Fruit fly (Drosophila melanogaster) whole organism: Measurements from ENCODE around the gene CG14227.

ENCODE experiments used
- CG8478 ChIP-seq: fragments of >200 bp; optimal IDR thresholded peaks from 2 replicates; lab custom pipeline; 2018; ENCODE audit warnings: inconsistent platforms
- Dll ChIP-seq: fragments of >200 bp; optimal IDR thresholded peaks from 2 replicates; lab custom pipeline; 2017
- EcR ChIP-seq, 2 experiments: fragments of >200 bp; optimal IDR thresholded peaks; 2 replicates each; lab custom pipeline; 2017; ENCODE audit warnings: missing biosample characterization in 2 of 2, missing genetic modification characterization in 2 of 2, missing genetic modification reagents in 2 of 2
- pan ChIP-seq: fragments of >200 bp; optimal IDR thresholded peaks from 2 replicates; lab custom pipeline; 2017
- psq ChIP-seq: fragments of >200 bp; optimal IDR thresholded peaks from 2 replicates; lab custom pipeline; 2017
- usp ChIP-seq: fragments of >200 bp; optimal IDR thresholded peaks from 2 replicates; lab custom pipeline; 2017; ENCODE audit warnings: missing biosample characterization, missing genetic modification characterization, mixed read lengths

The CG14227 gene

DNA sequence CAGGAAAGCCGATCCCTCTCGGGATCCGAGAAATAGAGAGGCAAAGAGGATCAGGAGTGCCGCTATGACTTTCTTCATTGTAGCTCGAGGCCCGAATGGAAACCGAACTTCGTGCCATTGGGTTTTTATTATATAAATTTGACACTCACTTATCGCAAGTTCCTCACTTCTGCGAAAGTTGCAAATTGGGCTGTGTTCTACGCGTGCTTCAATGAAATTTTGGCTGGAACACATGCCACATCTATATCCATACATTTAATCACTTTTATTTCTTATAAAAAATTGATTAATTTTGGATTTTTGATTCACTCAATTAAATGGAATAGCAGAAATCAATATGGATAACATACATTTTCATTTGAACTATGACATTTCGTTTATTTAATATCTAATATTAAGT, at the start of gene CG14227:
Gene CG14227 (minus strand): TSS at position 101 of the 400 bp plus-strand sequence.
- TF ChIP-seq usp (GFP tag; lab: Kevin White, UChicago): no peak
- no peak for TF ChIP-seq CG8478 (lab: Kevin White, UChicago)
- TF ChIP-seq pan (lab: Kevin White, UChicago): no peak

DNA sequence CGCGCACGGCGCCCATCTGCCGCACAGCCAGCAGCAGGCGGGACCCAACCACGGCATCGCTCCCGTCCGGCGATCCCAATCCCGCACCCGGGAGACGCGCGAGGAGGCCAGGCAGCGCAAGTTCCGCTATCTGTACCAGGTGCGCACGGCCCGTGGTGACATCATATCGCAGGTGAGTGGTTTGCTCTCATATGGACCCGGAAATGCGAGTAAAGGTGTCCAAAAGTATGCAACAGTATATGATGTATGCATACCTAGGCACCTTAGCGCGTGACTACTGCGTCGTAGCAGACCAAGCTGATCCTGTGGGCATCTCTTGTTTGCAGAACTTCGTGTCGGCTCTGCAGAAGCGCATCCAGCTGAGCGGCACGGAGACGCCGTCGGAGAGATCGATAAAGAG, 49.1 kb upstream of the CG14227 start:
- TF ChIP-seq EcR (GFP tag; optimal IDR thresholded peaks at IDR 0.05; lab: Kevin White, UChicago) (no peak), psq (lab: Kevin White, UChicago) (no peak), CG8478 (lab: Kevin White, UChicago) (no peak), pan (lab: Kevin White, UChicago) (no peak), usp (GFP tag; lab: Kevin White, UChicago) (no peak), Dll (lab: Kevin White, UChicago) (no peak)

DNA sequence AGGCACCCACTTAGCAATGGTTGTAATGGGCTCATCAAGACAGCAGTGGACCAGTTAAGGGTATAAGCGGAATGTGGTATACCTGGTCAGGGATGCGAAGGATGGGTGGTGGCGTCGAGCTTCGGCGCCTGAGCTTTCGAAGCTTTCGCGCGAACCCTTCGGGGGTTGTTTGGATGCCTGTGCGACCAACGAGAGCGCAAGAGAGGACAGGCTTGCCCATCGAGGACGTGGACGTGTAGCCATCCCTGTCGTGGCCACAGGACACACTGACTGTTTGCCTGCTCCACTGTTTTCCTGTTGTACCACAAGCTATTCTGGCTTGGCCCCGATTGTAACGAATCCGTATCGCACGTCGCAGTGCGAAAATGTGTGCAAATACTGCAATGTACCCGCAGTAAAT, 46.5 kb upstream of the CG14227 start, which contains the start of gene CG14234:
Gene CG14234 (plus strand): TSS at position 301 of the 400 bp plus-strand sequence.
- TF ChIP-seq usp (GFP tag; lab: Kevin White, UChicago): no peak
- no peak for TF ChIP-seq Dll (lab: Kevin White, UChicago)
- TF ChIP-seq EcR (GFP tag; optimal IDR thresholded peaks at IDR 0.05; lab: Kevin White, UChicago): no peak
- TF ChIP-seq pan (lab: Kevin White, UChicago): no peak
- TF ChIP-seq CG8478 (lab: Kevin White, UChicago): no peak
- TF ChIP-seq psq (lab: Kevin White, UChicago): no peak

DNA sequence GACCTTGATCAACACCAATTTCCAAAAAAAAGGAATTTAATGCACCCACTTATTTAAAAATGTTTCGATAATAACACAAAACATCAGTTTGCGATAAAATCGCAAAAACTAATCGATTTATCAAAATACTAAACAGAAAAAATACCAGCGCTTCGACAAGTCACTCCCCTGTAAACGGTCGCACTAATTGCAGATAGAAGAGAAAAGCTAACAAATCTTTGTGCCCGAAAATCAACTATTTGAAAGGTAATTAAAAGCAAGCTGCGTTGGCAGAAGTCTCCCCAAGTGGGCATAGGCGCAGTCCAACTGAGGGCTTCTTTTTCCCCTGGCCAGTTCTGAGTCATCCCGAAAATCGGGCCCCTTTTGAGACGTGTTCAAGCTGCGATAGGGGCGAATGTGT, 42.1 kb upstream of the CG14227 start, which contains the start of gene AP-1-2beta:
Gene AP-1-2beta (plus strand): TSS at position 161 of the 400 bp plus-strand sequence.
- TF ChIP-seq EcR (GFP tag; optimal IDR thresholded peaks at IDR 0.05; lab: Kevin White, UChicago) (no peak), psq (lab: Kevin White, UChicago) (no peak), pan (lab: Kevin White, UChicago) (no peak), Dll (lab: Kevin White, UChicago) (no peak)

DNA sequence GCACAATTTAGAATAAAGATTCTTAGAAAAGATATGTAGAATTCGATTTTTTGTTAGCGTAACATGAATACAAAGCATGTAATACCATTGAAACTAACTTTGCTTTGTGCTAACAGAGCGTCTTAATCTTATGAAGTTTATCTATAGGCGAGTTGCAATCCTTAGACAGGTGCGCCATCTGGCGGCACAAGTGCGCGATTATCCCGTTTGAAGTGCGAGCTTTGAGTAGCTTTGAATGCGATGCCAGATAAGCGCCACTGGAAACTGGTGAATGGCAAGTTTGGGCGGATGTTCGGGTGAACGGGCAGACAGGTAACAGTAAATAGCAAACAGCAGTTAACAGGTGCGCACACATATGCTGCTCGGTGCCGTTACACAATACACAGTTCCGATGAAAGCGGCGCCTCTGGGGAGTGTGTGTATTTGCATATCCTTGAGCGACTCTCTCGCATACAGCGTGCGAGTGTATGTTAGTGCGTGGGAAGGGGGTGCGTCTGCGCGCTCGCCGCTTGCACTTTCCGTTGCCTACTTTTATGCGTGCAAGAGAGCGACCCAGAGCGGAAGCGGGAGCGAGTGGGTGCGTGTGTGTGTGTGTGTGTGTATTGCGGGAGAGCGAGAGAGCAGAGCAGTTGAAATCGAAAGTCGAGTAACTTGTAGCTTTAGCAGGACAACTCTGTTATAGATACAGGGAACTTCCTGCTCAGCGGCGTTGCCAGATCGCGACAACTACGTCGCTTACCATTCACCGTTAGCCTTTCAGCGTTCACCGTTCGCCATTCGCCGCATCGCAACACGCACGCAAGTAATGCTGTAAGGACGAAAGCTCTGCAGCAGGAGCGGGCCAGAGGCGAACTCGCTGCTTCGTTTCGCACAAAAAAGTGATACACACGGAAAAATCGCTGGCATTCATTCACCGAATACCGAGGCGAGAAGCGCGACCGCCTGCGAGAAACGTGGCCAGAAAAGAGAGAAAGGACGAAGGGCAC, 29.5 kb upstream of the CG14227 start, which contains the start of gene CG12531:
Gene CG12531 (plus strand): TSS at position 936 of the 986 bp plus-strand sequence.
- no peak for TF ChIP-seq usp (GFP tag; lab: Kevin White, UChicago)
- TF ChIP-seq CG8478 (lab: Kevin White, UChicago): no peak
- TF ChIP-seq EcR (GFP tag; optimal IDR thresholded peaks at IDR 0.05; lab: Kevin White, UChicago): no peak
- TF ChIP-seq Dll (lab: Kevin White, UChicago): no peak
- no peak for TF ChIP-seq psq (lab: Kevin White, UChicago)
- TF ChIP-seq pan (lab: Kevin White, UChicago): no peak

DNA sequence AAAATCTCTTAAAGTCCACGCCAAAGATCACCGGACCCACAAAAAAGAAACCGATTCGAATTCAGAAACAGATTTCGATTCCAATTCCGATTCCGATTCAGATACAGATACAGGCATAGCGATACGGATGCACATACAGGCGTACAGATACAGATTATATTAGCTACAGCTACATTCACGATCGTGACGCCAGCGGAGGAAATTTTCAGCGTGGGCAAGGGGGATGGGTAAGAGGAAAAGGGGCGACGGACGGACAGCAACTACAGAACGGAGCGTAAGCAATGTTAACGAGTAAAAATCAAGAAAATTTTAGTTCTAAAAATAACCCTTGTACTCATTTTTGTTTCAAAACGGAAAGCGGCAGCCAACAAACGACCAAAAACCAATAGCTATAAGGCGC, 28.3 kb upstream of the CG14227 start:
- TF ChIP-seq CG8478 (lab: Kevin White, UChicago) (no peak), pan (lab: Kevin White, UChicago) (no peak), usp (GFP tag; lab: Kevin White, UChicago) (no peak), Dll (lab: Kevin White, UChicago) (no peak), EcR (GFP tag; optimal IDR thresholded peaks at IDR 0.05; lab: Kevin White, UChicago) (no peak), psq (lab: Kevin White, UChicago) (no peak)

DNA sequence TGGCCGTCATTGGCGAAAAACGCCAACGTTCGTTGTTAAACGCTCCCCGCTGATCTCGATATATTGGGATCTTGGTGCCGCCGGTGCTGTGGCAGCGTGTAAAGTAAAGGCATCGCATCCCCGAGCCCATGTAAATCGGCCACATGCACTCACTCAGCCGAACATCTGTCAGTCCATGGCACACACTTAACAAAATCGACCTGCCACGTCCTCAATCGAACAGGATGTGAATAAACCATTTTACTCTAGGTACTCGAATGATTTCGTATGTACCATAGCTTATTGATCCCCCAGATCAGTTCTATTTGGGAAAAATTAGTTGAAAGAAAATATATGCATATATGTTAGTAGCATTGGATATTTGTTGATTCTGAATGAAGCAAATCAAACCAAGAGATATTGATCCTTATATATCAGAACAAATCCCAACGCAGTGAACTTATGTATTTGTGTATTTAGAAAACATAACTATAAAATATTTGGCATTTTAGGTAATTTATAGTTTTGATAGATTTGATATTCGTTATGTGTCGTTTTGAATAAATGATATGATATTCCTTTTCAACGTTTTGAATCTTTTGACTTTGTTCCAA, 27.7 kb upstream of the CG14227 start:
- TF ChIP-seq pan (lab: Kevin White, UChicago) (no peak), EcR (GFP tag; optimal IDR thresholded peaks at IDR 0.05; lab: Kevin White, UChicago) (no peak), CG8478 (lab: Kevin White, UChicago) (no peak), usp (GFP tag; lab: Kevin White, UChicago) (no peak), Dll (lab: Kevin White, UChicago) (no peak), psq (lab: Kevin White, UChicago) (no peak)

DNA sequence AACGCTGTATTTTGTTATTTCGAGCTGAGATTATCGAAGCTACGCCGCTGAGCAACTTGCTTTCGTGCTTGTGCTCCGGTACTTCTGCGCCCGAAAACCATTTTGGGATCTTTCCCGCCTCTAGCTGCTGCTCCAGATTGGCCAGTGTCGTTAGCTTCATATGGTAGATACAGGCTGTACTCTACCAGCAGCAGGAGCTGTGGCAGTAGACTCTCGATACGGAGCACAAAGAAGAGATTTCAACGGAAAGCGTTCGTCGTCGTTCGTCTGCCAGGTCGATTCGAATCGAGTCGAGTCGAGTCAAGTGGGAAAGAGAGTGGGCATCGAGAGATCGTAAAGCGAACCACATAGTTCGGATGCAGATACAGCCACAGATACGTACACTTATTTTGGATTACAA, 26.1 kb upstream of the CG14227 start:
- TF ChIP-seq usp (GFP tag; lab: Kevin White, UChicago) (no peak), psq (lab: Kevin White, UChicago) (no peak), EcR (GFP tag; optimal IDR thresholded peaks at IDR 0.05; lab: Kevin White, UChicago) (no peak), pan (lab: Kevin White, UChicago) (no peak), Dll (lab: Kevin White, UChicago) (no peak), CG8478 (lab: Kevin White, UChicago) (no peak)

DNA sequence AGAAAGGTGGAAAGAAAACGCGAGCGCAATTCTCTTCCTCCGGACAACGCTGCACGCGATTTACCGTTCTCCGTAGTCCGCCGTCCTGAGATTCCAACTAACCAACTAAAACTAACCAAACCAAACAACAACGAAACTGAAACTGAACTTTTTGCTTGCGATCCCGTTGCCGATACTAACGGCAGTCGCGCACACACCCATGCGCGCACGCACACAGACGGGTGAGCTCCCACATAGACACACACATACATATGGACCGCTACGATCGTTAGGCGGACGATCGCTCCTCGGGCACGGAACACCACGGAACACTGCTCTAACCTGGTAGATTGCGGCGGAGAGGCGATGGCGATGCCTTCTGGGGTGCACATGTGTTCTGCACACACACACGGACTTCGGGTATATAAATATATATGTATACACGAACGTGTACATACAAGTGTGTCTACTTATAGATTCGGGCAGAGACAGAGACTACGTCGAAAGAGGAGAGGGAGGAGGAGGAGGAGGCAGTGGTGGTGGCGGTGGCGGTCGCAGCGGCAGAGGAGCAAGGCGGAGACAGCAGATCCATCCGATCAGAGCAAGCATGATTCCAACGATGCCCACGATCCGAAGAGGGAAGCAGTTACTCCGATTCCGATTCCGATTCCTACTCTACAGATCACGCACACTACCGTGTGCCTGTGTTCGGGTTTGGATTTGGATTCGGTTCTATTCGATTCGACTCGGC, 24.3 kb upstream of the CG14227 start, which contains the start of gene meso18E:
Gene meso18E (minus strand): TSS at position 148 of the 730 bp plus-strand sequence.
- no peak for TF ChIP-seq pan (lab: Kevin White, UChicago)
- TF ChIP-seq usp (GFP tag; lab: Kevin White, UChicago): no peak
- TF ChIP-seq CG8478 (lab: Kevin White, UChicago): no peak
- TF ChIP-seq Dll (lab: Kevin White, UChicago): no peak
- TF ChIP-seq psq (lab: Kevin White, UChicago): no peak
- no peak for TF ChIP-seq EcR (GFP tag; optimal IDR thresholded peaks at IDR 0.05; lab: Kevin White, UChicago)

DNA sequence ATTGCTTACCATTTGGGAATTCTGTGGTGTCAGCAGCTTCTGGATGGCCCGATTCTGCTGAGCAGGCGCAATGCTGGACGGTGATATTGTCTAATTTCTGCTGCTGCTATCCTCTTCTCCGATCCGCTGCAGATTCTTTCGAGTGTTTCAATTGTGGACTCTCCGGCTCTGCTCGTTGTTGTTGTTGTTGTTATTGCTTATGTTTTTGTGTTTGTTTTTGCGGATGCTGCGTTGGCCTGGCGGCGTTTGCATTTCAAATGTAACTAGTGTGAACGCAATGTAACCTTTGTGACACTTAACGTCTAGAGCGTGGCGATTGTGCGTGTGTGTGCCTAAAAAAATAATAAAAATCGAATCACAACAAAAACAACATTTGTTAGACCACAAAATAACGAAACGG, 23.2 kb upstream of the CG14227 start:
- TF ChIP-seq pan (lab: Kevin White, UChicago) (no peak), CG8478 (lab: Kevin White, UChicago) (no peak)
